Fruit fly (Drosophila melanogaster): ENCODE results near the gene CG7889.

CG7889 gene

dm6 chrX:19220415-19220814, 23.0 kb upstream of the CG7889 start, which contains the start of gene CG7884 (continued):
- TF ChIP-seq fkh (GFP tag; optimal IDR thresholded peaks at IDR 0.05) (no peak), CG11762 (GFP tag; optimal IDR thresholded peaks at IDR 0.05; ENCODE audit: insufficient read depth) (no peak), Sox102F (GFP tag; optimal IDR thresholded peaks at IDR 0.05) (peak; percentile 34), CG16779 (tag; optimal IDR thresholded peaks at IDR 0.05) (no peak), Met (GFP tag; optimal IDR thresholded peaks at IDR 0.05) (peak; percentile 20), CG1621 (tag; optimal IDR thresholded peaks at IDR 0.05) (peak; percentile 67), lz (GFP tag; optimal IDR thresholded peaks at IDR 0.05) (no peak), acj6 (GFP tag; optimal IDR thresholded peaks at IDR 0.05) (no peak), Blimp-1 (GFP tag; optimal IDR thresholded peaks at IDR 0.05) (no peak), ss (GFP tag; optimal IDR thresholded peaks at IDR 0.05) (peak; percentile 14 to 46), CG31627 (GFP tag; optimal IDR thresholded peaks at IDR 0.05) (no peak), CG6163 (GFP tag; IDR thresholded peaks at IDR 0.05) (peak; percentile 51; the same call in 1 of the 3 replicates)

- TF ChIP-seq CG6854 (GFP tag; optimal IDR thresholded peaks at IDR 0.05) (no peak), svp (GFP tag) (peak; percentile 47)
Measured at dm6 chrX:19220963-19221572, 22.4 kb upstream of the CG7889 start.

- TF ChIP-seq CG11902 (GFP tag; optimal IDR thresholded peaks at IDR 0.05) (no peak), cyc (GFP tag; optimal IDR thresholded peaks at IDR 0.05) (no peak), Lpt (GFP tag; optimal IDR thresholded peaks at IDR 0.05) (peak; percentile 33), CG3919 (GFP tag; optimal IDR thresholded peaks at IDR 0.05) (peak; percentile 50), salr (GFP tag; optimal IDR thresholded peaks at IDR 0.05) (peak in 1 of 2 experiments; percentile 79), CG6276 (GFP tag; optimal IDR thresholded peaks at IDR 0.05) (peak; percentile 62), Eip78C (GFP tag) (peak; percentile 89), CG1621 (tag; optimal IDR thresholded peaks at IDR 0.05) (no peak), Sox14 (GFP tag; optimal IDR thresholded peaks at IDR 0.05) (no peak), CG7368 (GFP tag; optimal IDR thresholded peaks at IDR 0.05) (no peak), fkh (GFP tag; optimal IDR thresholded peaks at IDR 0.05) (no peak), Ets21C (GFP tag; optimal IDR thresholded peaks at IDR 0.05) (no peak), CG3032 (tag; optimal IDR thresholded peaks at IDR 0.05) (peak; percentile 65), CG6792 (GFP tag; optimal IDR thresholded peaks at IDR 0.05) (peak; percentile 34), CG11294 (GFP tag; IDR thresholded peaks at IDR 0.05) (no peak), Sox15 (GFP tag; optimal IDR thresholded peaks at IDR 0.05) (no peak), CG8632 (GFP tag; optimal IDR thresholded peaks at IDR 0.05) (peak; percentile 69), CG31627 (GFP tag; optimal IDR thresholded peaks at IDR 0.05) (no peak), CG10631 (GFP tag; optimal IDR thresholded peaks at IDR 0.05) (peak; percentile 71), CG9139 (GFP tag; optimal IDR thresholded peaks at IDR 0.05) (no peak), CG11762 (GFP tag; optimal IDR thresholded peaks at IDR 0.05; ENCODE audit: insufficient read depth) (peak; percentile 32), net (GFP tag; optimal IDR thresholded peaks at IDR 0.05) (peak; percentile 49), esn (GFP tag; optimal IDR thresholded peaks at IDR 0.05) (peak; percentile 61), CG10669 (GFP tag; optimal IDR thresholded peaks at IDR 0.05) (peak; percentile 40), CG8119 (GFP tag; IDR thresholded peaks at IDR 0.05) (peak; percentile 55; the same call in 1 of the 3 replicates), Eip93F (GFP tag; optimal IDR thresholded peaks at IDR 0.05) (no peak), CG32006 (GFP tag; optimal IDR thresholded peaks at IDR 0.05) (peak; percentile 85), acj6 (GFP tag; optimal IDR thresholded peaks at IDR 0.05) (peak; percentile 46), dsx (GFP tag; optimal IDR thresholded peaks at IDR 0.05; ENCODE audit: poor library complexity, severe bottlenecking) (peak; percentile 7), Ets96B (tag; optimal IDR thresholded peaks at IDR 0.05) (peak; percentile 56), svp (GFP tag) (no peak), dac (GFP tag; optimal IDR thresholded peaks at IDR 0.05) (peak; percentile 11), lz (GFP tag; optimal IDR thresholded peaks at IDR 0.05) (peak; percentile 39), CG6808 (GFP tag; optimal IDR thresholded peaks at IDR 0.05) (peak; percentile 74), eg (GFP tag; IDR thresholded peaks at IDR 0.05) (0 out of 3 replicates have a peak, but pooled peaks have one; percentile 27), CG6163 (GFP tag; IDR thresholded peaks at IDR 0.05) (no peak), CG16779 (tag; optimal IDR thresholded peaks at IDR 0.05) (peak; percentile 35), Gug (GFP tag; IDR thresholded peaks at IDR 0.05) (no peak), CG34406 (GFP tag; optimal IDR thresholded peaks at IDR 0.05) (peak; percentile 71), Sox102F (GFP tag; optimal IDR thresholded peaks at IDR 0.05) (no peak)
Measured at dm6 chrX:19224580-19225303, 18.7 kb upstream of the CG7889 start.

Measured in whole organism, prepupa.